Worm (Caenorhabditis elegans) whole organism, mixed stage, embryonic: ENCODE results near the gene ttll-12.

Experiments
- M03D4.4 ChIP-seq: sonication (generic microtip); optimal IDR thresholded peaks from 2 replicates; lab custom pipeline; 2017; ENCODE audit warnings: mild to moderate bottlenecking, missing genetic modification characterization, missing compliant biosample characterization
- bed-3 ChIP-seq: fragments of 200-800 bp; sonication (Bioruptor generic); optimal IDR thresholded peaks from 3 replicates; lab custom pipeline; 2018; ENCODE audit warnings: mild to moderate bottlenecking, missing genetic modification characterization, moderate library complexity, missing compliant biosample characterization
- blmp-1 ChIP-seq: fragments of 150-350 bp; optimal IDR thresholded peaks from 2 replicates; lab custom pipeline; 2014; ENCODE audit warnings: missing biosample characterization, missing genetic modification characterization
- ceh-39 ChIP-seq: fragments of 150-350 bp; optimal IDR thresholded peaks from 2 replicates; lab custom pipeline; 2014; ENCODE audit warnings: missing biosample characterization, missing genetic modification characterization
- ceh-43 ChIP-seq: fragments of 200-800 bp; sonication (Bioruptor generic); optimal IDR thresholded peaks from 2 replicates; lab custom pipeline; 2018; ENCODE audit warnings: mild to moderate bottlenecking, missing genetic modification characterization, moderate library complexity, missing compliant biosample characterization
- ceh-83 ChIP-seq: fragments of 200-800 bp; sonication (Bioruptor generic); optimal IDR thresholded peaks from 2 replicates; lab custom pipeline; 2018; ENCODE audit warnings: mild to moderate bottlenecking, missing genetic modification characterization, missing compliant biosample characterization
- ces-1 ChIP-seq: fragments of 150-350 bp; optimal IDR thresholded peaks from 2 replicates; lab custom pipeline; 2014; ENCODE audit warnings: missing biosample characterization, missing genetic modification reagents, missing genetic modification characterization
- cnd-1 ChIP-seq: fragments of 200-800 bp; sonication (Bioruptor generic); optimal IDR thresholded peaks from 2 replicates; lab custom pipeline; 2018; ENCODE audit warnings: mild to moderate bottlenecking, missing genetic modification characterization, missing compliant biosample characterization
- drap-1 ChIP-seq: fragments of 200-800 bp; sonication (Bioruptor generic); optimal IDR thresholded peaks from 3 replicates; lab custom pipeline; 2018; ENCODE audit warnings: mild to moderate bottlenecking, missing genetic modification characterization, missing compliant biosample characterization
- elt-3 ChIP-seq: fragments of 150-350 bp; optimal IDR thresholded peaks from 2 replicates; lab custom pipeline; 2014; ENCODE audit warnings: missing biosample characterization, missing genetic modification characterization
- flh-1 ChIP-seq: fragments of 200-800 bp; sonication (Bioruptor generic); optimal IDR thresholded peaks from 2 replicates; lab custom pipeline; 2018; ENCODE audit warnings: mild to moderate bottlenecking, missing genetic modification characterization, moderate library complexity, missing compliant biosample characterization
- ham-2 ChIP-seq: fragments of 200-800 bp; sonication (Bioruptor generic); optimal IDR thresholded peaks from 2 replicates; lab custom pipeline; 2018; ENCODE audit warnings: mild to moderate bottlenecking, missing genetic modification characterization, missing compliant biosample characterization
- hlh-1 ChIP-seq: fragments of 150-350 bp; optimal IDR thresholded peaks from 2 replicates; lab custom pipeline; 2014; ENCODE audit warnings: missing biosample characterization, missing genetic modification reagents, missing genetic modification characterization
- lin-13 ChIP-seq: fragments of 150-350 bp; optimal IDR thresholded peaks from 2 replicates; lab custom pipeline; 2014; ENCODE audit warnings: missing biosample characterization, missing genetic modification characterization
- lin-32 ChIP-seq: fragments of 200-800 bp; sonication (Bioruptor generic); optimal IDR thresholded peaks from 2 replicates; lab custom pipeline; 2018; ENCODE audit warnings: mild to moderate bottlenecking, missing genetic modification characterization, missing compliant biosample characterization
- lsy-2 ChIP-seq: fragments of 150-350 bp; optimal IDR thresholded peaks from 2 replicates; lab custom pipeline; 2014; ENCODE audit warnings: missing biosample characterization, missing genetic modification characterization
- mab-5 ChIP-seq: fragments of 150-350 bp; optimal IDR thresholded peaks from 2 replicates; lab custom pipeline; 2014; ENCODE audit warnings: missing biosample characterization, missing genetic modification characterization
- mep-1 ChIP-seq: fragments of 150-350 bp; optimal IDR thresholded peaks from 2 replicates; lab custom pipeline; 2017; ENCODE audit warnings: missing biosample characterization, missing genetic modification reagents, missing genetic modification characterization, inconsistent platforms
- mls-2 ChIP-seq: sonication (generic microtip); optimal IDR thresholded peaks from 2 replicates; lab custom pipeline; 2016; ENCODE audit warnings: mild to moderate bottlenecking, missing genetic modification characterization, moderate library complexity, missing compliant biosample characterization
- nhr-12 ChIP-seq: fragments of 150-350 bp; optimal IDR thresholded peaks from 2 replicates; lab custom pipeline; 2014; ENCODE audit warnings: missing biosample characterization, missing genetic modification characterization
- nhr-2 ChIP-seq: fragments of 150-350 bp; optimal IDR thresholded peaks from 2 replicates; lab custom pipeline; 2014; ENCODE audit warnings: missing biosample characterization, missing genetic modification characterization
- nhr-237 ChIP-seq: fragments of 150-350 bp; optimal IDR thresholded peaks from 2 replicates; lab custom pipeline; 2014; ENCODE audit warnings: missing biosample characterization, missing genetic modification characterization
- nhr-28 ChIP-seq: fragments of 150-350 bp; optimal IDR thresholded peaks from 2 replicates; lab custom pipeline; 2014; ENCODE audit warnings: missing biosample characterization, missing genetic modification characterization
- nhr-76 ChIP-seq: sonication (generic microtip); optimal IDR thresholded peaks from 2 replicates; lab custom pipeline; 2017; ENCODE audit warnings: missing biosample characterization, missing genetic modification characterization
- sem-2 ChIP-seq: fragments of 200-800 bp; sonication (Bioruptor generic); optimal IDR thresholded peaks from 2 replicates; lab custom pipeline; 2018; ENCODE audit warnings: mild to moderate bottlenecking, missing genetic modification characterization, missing compliant biosample characterization
- snpc-4 ChIP-seq: fragments of 150-350 bp; optimal IDR thresholded peaks from 2 replicates; lab custom pipeline; 2014; ENCODE audit warnings: missing biosample characterization, missing genetic modification characterization
- sptf-1 ChIP-seq: sonication (generic microtip); optimal IDR thresholded peaks from 2 replicates; lab custom pipeline; 2017; ENCODE audit warnings: mild to moderate bottlenecking, missing genetic modification characterization, moderate library complexity, missing compliant biosample characterization
- tbx-8 ChIP-seq: fragments of 200-800 bp; sonication (Bioruptor generic); optimal IDR thresholded peaks from 2 replicates; lab custom pipeline; 2018; ENCODE audit warnings: mild to moderate bottlenecking, missing genetic modification characterization, moderate library complexity, missing compliant biosample characterization
- unc-120 ChIP-seq: sonication (generic microtip); optimal IDR thresholded peaks from 2 replicates; lab custom pipeline; 2017; ENCODE audit warnings: missing genetic modification characterization, missing compliant biosample characterization; ENCODE audit not compliant: poor library complexity, severe bottlenecking
- unc-39 ChIP-seq: fragments of 150-350 bp; optimal IDR thresholded peaks from 2 replicates; lab custom pipeline; 2014; ENCODE audit warnings: missing biosample characterization, missing genetic modification characterization
- unc-62 ChIP-seq: fragments of 150-350 bp; optimal IDR thresholded peaks from 2 replicates; lab custom pipeline; 2014; ENCODE audit warnings: missing biosample characterization, missing genetic modification reagents, missing genetic modification characterization
- ztf-11 ChIP-seq: fragments of 150-350 bp; optimal IDR thresholded peaks from 2 replicates; lab custom pipeline; 2014; ENCODE audit warnings: missing biosample characterization, missing genetic modification characterization

The ttll-12 gene

ce11 chrII:9333034-9333433 is 5.8 kb upstream of the ttll-12 start:
- no peak for TF ChIP-seq flh-1 (GFP tag; lab: Kevin White, UChicago)
- no peak for TF ChIP-seq ceh-39 (tag; lab: Kevin White, UChicago)
- TF ChIP-seq sem-2 (GFP tag; lab: Kevin White, UChicago) = no peak
- no peak for TF ChIP-seq nhr-76 (tag; lab: Kevin White, UChicago)
- no peak for TF ChIP-seq lin-13 (tag; lab: Kevin White, UChicago)
- no peak for TF ChIP-seq cnd-1 (tag; lab: Kevin White, UChicago)
- TF ChIP-seq ceh-43 (GFP tag; lab: Kevin White, UChicago) = no peak

DNA sequence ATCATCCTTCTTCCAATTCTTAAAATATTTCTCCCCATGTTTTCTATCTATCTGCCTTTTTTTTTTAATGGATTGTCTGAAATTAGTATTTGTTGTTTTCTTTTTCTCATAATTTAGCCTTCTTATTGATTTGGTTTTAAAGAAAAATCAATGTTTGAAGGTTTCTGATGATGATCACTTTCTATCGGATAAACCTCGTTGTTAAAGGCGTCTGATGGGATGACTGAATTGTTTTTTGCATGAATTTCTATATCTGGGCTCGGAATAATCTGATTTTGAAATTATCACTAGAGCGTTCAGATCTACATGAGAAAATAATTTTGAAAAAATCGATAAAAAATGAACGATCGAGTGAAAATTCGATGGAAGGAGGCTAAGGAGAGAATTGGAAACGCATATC is 5.1 kb upstream of the ttll-12 start, which contains the start of gene scp-1:
Gene scp-1, plus strand, starts transcription at position 301 of the 400 bp plus-strand sequence.
- TF ChIP-seq ces-1 (no peak), nhr-12 (tag; lab: Kevin White, UChicago) (no peak), lin-32 (GFP tag; lab: Kevin White, UChicago) (no peak), ceh-43 (GFP tag; lab: Kevin White, UChicago) (no peak), mab-5 (tag; lab: Kevin White, UChicago) (no peak), tbx-8 (GFP tag; lab: Kevin White, UChicago) (no peak), sem-2 (GFP tag; lab: Kevin White, UChicago) (no peak), nhr-28 (tag; lab: Kevin White, UChicago) (no peak), blmp-1 (tag; lab: Kevin White, UChicago) (no peak)

DNA sequence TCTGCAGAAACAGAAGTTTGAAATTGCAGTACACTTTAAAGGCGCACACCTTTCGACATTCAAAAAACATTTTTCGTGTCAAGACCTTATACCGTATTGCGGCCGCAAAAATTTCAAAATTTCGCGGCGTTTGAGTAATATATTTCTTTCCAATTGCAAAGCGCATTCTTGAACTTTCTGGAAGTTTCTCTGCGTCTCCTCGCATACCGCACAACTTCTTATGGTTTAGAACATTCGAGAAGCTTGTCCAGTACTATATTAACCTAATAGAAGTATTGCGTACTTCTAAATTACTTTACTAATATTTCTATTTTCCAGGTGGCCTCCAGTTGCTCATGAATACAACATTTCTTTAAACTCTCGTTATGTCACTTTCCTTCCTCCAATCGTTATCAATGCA is 2.1 kb upstream of the ttll-12 start:
- TF ChIP-seq ham-2 (GFP tag; lab: Kevin White, UChicago) (no peak), mab-5 (tag; lab: Kevin White, UChicago) (no peak), ceh-39 (tag; lab: Kevin White, UChicago) (no peak), mls-2 (tag; lab: Kevin White, UChicago) (no peak), elt-3 (tag; lab: Kevin White, UChicago) (no peak), unc-62 (no peak), lin-13 (tag; lab: Kevin White, UChicago) (no peak), lsy-2 (tag; lab: Kevin White, UChicago) (no peak), cnd-1 (tag; lab: Kevin White, UChicago) (no peak)

DNA sequence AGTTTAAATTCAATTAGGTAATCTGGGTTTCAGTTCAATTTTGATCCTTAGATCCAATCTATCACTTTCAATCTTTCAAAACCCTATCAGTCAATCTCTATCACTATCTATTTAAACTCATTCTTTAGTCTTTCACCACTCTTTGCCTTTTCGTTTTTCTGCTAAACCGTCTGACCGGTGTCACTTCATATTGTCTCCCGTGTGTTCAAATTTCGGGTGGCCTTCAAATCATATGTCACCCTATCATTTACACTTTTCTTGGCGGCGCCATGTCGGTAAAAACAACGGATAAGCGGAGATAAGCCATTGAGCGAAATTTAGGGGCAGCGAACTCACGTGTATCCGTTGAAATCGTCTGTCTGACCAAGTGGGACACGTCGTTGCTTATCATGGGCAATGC is 5.2 kb downstream of the ttll-12 start:
- TF ChIP-seq ztf-11 (tag; lab: Kevin White, UChicago) = no peak
- peak; percentile 20 for TF ChIP-seq elt-3 (tag; lab: Kevin White, UChicago)
- TF ChIP-seq blmp-1 (tag; lab: Kevin White, UChicago) = no peak
- TF ChIP-seq lin-32 (GFP tag; lab: Kevin White, UChicago) = no peak
- no peak for TF ChIP-seq mep-1 (tag; lab: Kevin White, UChicago)

- TF ChIP-seq bed-3 (GFP tag; lab: Kevin White, UChicago) (no peak), snpc-4 (no peak), sptf-1 (tag; lab: Kevin White, UChicago) (no peak), nhr-28 (tag; lab: Kevin White, UChicago) (no peak), drap-1 (GFP tag; lab: Kevin White, UChicago) (no peak), mab-5 (tag; lab: Kevin White, UChicago) (no peak), nhr-2 (tag; lab: Kevin White, UChicago) (no peak), tbx-8 (GFP tag; lab: Kevin White, UChicago) (no peak), lsy-2 (tag; lab: Kevin White, UChicago) (no peak), ztf-11 (tag; lab: Kevin White, UChicago) (no peak), nhr-237 (tag; lab: Kevin White, UChicago) (no peak), unc-39 (tag; lab: Kevin White, UChicago) (no peak), M03D4.4 (tag; lab: Kevin White, UChicago) (no peak), hlh-1 (tag; lab: Kevin White, UChicago) (no peak), sem-2 (GFP tag; lab: Kevin White, UChicago) (no peak), unc-120 (no peak), ceh-83 (GFP tag; lab: Kevin White, UChicago) (no peak)
Observed at ce11 chrII:9345116-9345515, 6.3 kb downstream of the ttll-12 start.
